Worm (Caenorhabditis elegans) whole organism, L4/young adult: ENCODE results near the gene ZK637.4.

Experiments
- W03F9.2 ChIP-seq: fragments of 150-350 bp; optimal IDR thresholded peaks from 2 replicates; lab custom pipeline; 2014; ENCODE audit warnings: missing biosample characterization, missing genetic modification characterization
- dao-5 ChIP-seq: sonication (generic microtip); optimal IDR thresholded peaks from 2 replicates; lab custom pipeline; 2016; ENCODE audit warnings: missing genotype, missing genetic modification characterization, moderate library complexity, missing compliant biosample characterization

DNA sequence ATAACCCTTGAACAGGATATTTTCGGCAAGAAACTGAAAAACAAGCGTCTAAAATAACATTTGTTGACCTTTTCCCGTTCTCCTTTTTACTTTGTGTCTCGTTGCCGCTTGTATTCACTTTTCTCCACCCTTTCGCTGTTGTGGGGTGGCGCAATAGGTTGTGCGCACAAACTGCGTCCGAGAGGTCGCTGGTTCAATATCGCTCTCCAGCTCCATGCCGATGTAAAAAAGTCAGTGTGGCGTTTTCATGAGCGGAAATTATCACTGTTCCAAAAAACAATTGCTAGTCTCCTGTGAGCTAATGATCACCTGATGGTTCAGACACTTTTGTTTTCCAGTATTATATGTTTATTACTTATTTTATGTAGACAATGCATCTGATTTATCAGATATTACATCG, 44.0 kb downstream of the ZK637.4 start:
- TF ChIP-seq W03F9.2 (tag; lab: Kevin White, UChicago), result peak; percentile 31
- TF ChIP-seq dao-5 (tag; lab: Kevin White, UChicago), result peak; percentile 4
